Worm (Caenorhabditis elegans) whole organism, L2 larva: ENCODE data around the gene H10E21.1.
A peak's percentile ranks its signal among the peaks of the same experiment; 100 is the strongest.

Experiments used
- C34F6.9 ChIP-seq: fragments of 150-350 bp; optimal IDR thresholded peaks from 2 replicates; lab custom pipeline; 2014; ENCODE audit warnings: missing biosample characterization, missing genetic modification characterization
- F13H6.1 ChIP-seq: sonication (generic microtip); optimal IDR thresholded peaks from 2 replicates; lab custom pipeline; 2016; ENCODE audit warnings: missing genetic modification characterization, missing compliant biosample characterization
- ZK546.5 ChIP-seq: sonication (generic microtip); optimal IDR thresholded peaks from 2 replicates; lab custom pipeline; 2017; ENCODE audit warnings: missing biosample characterization, missing genetic modification characterization
- ama-1 ChIP-seq: fragments of 150-350 bp; optimal IDR thresholded peaks from 2 replicates; lab custom pipeline; 2018; ENCODE audit warnings: inconsistent platforms
- egl-27 ChIP-seq: sonication (generic microtip); optimal IDR thresholded peaks from 3 replicates; lab custom pipeline; 2017; ENCODE audit warnings: missing biosample characterization, missing genetic modification reagents, missing genetic modification characterization
- lin-11 ChIP-seq: fragments of 150-350 bp; sonication (generic microtip); optimal IDR thresholded peaks from 2 replicates; lab custom pipeline; 2014; ENCODE audit warnings: missing biosample characterization, missing genetic modification characterization, inconsistent platforms, mixed read lengths
- lin-39 ChIP-seq: fragments of 150-350 bp; optimal IDR thresholded peaks from 2 replicates; lab custom pipeline; 2014; ENCODE audit warnings: missing biosample characterization, missing genetic modification reagents, missing genetic modification characterization
- lsy-2 ChIP-seq, 2 experiments: fragments of 150-350 bp in 1 of 2; sonication (generic microtip) in 1 of 2; optimal IDR thresholded peaks; 2 replicates each; lab custom pipeline; 2014 to 2017; ENCODE audit warnings: missing biosample characterization in 2 of 2, missing genetic modification characterization in 2 of 2
- nhr-129 ChIP-seq: fragments of 150-350 bp; optimal IDR thresholded peaks from 2 replicates; lab custom pipeline; 2014; ENCODE audit warnings: missing biosample characterization, missing genetic modification characterization
- sma-9 ChIP-seq, 2 experiments: fragments of 150-350 bp in 1 of 2; sonication (generic microtip) in 1 of 2; optimal IDR thresholded peaks; 2 replicates each; lab custom pipeline; 2014 to 2016; ENCODE audit warnings: missing genetic modification characterization in 2 of 2, mild to moderate bottlenecking in 1 of 2, missing biosample characterization in 1 of 2, missing compliant biosample characterization in 1 of 2, missing genetic modification reagents in 1 of 2, moderate library complexity in 1 of 2

Gene H10E21.1

DNA sequence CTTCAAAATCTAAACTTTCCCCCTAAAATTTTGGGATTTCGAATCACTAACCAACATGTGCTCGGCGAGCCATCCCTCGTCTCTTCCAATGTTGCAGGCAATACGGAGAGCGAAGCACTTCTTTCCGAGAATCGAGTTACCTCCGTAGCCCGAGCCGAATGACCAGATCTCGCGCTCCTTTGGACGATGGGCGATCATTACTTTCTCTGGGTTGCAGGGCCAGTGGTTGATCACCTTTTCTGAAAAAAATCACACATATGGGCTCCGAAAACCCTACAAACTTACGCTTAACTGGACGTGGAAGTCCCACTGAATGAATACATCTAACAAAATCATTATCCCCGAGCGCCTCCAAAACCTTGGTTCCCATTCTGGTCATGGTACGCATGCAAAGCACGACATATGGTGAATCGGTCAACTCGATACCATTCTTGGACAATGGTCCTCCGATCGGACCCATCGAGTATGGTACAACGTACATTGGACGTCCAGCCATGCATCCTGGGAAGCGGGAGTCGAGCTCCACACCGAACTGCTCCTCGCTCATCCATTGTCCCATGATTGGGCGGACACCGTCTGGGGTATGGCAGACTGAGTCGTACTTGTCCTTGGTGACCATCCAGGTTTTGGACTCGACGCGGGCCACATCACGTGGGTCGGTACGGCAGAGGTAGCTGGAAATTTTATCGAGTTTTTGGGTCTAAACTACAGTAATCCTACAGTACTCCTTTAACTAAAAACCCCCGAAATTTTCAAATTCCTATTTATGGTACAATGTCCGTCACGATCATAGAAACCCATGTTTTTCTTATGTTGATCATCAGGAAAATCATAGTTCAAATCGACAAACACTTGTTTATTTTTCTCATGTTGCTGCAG, 49.4 kb downstream of the H10E21.1 start:
- TF ChIP-seq lin-11 (tag; lab: Kevin White, UChicago) (peak; percentile 9), lsy-2 (tag; optimal IDR thresholded peaks at IDR 0.05; lab: Kevin White, UChicago) (peak in 1 of 2 experiments; percentile 29), lin-39 (tag; lab: Kevin White, UChicago) (no peak)

DNA sequence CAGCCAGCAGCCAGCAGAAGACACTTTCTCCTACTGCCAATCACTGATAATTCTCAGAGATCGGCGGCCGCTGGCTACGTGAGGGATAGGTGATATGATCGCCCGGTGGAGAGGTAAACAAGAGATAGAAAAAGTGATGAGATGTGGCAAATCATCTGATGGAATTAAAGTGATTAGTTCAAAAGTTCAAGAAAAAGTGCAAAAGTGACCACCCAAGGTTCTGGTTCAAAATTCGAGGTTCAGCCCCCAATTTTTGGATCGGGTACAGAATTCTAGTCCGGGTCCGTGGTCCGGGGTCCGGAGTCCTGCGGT, 50.0 kb downstream of the H10E21.1 start:
- TF ChIP-seq C34F6.9 (peak; percentile 15), nhr-129 (tag; lab: Kevin White, UChicago) (peak; percentile 63), sma-9 (GFP tag; optimal IDR thresholded peaks at IDR 0.05; lab: Kevin White, UChicago) (peak; percentile 44), sma-9 (tag; optimal IDR thresholded peaks at IDR 0.05; lab: Kevin White, UChicago) (no peak), ama-1 (no peak), ZK546.5 (tag; lab: Kevin White, UChicago) (no peak), lin-11 (tag; lab: Kevin White, UChicago) (peak; percentile 9), F13H6.1 (tag; lab: Kevin White, UChicago) (peak; percentile 54)

DNA sequence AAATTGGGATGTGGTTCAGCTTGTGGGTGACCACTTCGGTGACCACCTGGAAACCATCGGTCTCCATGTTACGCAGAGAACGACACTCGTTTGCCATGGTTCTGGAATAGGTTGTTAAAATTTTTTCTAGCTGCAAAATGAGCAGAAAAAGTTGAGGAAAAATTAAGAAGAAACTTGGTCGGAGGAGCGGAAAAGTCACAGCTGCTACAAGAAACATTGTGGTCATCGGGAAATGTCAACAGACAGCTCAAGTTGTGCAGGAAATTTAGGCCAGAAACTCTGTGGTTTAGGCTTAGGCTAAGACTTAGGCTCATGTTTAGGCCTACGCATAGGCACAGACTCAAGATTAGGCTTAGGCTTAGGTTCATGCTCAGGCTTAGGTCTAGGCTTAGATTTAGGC, 50.6 kb downstream of the H10E21.1 start, which contains the start of gene pck-1:
Gene pck-1 (minus strand): TSS at position 101 of the 400 bp plus-strand sequence.
- TF ChIP-seq egl-27 = no peak
- peak; percentile 17 for TF ChIP-seq ama-1
